Fruit fly (Drosophila melanogaster) whole organism, wandering third instar larva: ENCODE results near the gene CG11378.

Experiments
- Abd-B ChIP-seq: fragments of >200 bp; optimal IDR thresholded peaks from 2 replicates; lab custom pipeline; 2017; ENCODE audit warnings: missing biosample characterization, missing genetic modification characterization
- CG9705 ChIP-seq: fragments of 200-800 bp; sonication (Bioruptor generic); optimal IDR thresholded peaks from 2 replicates; lab custom pipeline; 2018; ENCODE audit warnings: missing biosample characterization, mild to moderate bottlenecking, missing genetic modification characterization
- CrebA ChIP-seq: fragments of 200-800 bp; sonication (Bioruptor generic); optimal IDR thresholded peaks from 2 replicates; lab custom pipeline; 2016; ENCODE audit warnings: missing biosample characterization, mild to moderate bottlenecking, missing genetic modification characterization, borderline replicate concordance
- Dif ChIP-seq: fragments of 200-275, 200-300 bp; sonication (Bioruptor generic); optimal IDR thresholded peaks from 2 replicates; lab custom pipeline; 2018; ENCODE audit warnings: missing biosample characterization, missing genetic modification characterization; ENCODE audit not compliant: partially characterized antibody
- GATAd ChIP-seq: sonication (Bioruptor generic); optimal IDR thresholded peaks from 2 replicates; lab custom pipeline; 2016; ENCODE audit warnings: missing biosample characterization, missing genetic modification characterization
- HLH106 ChIP-seq: fragments of 200-800 bp; optimal IDR thresholded peaks from 3 replicates; lab custom pipeline; 2019; ENCODE audit warnings: missing biosample characterization, mild to moderate bottlenecking, missing genetic modification characterization, moderate library complexity
- Hnf4 ChIP-seq: fragments of 200-800 bp; sonication (Bioruptor generic); optimal IDR thresholded peaks from 2 replicates; lab custom pipeline; 2016; ENCODE audit warnings: missing biosample characterization, mild to moderate bottlenecking, missing genetic modification characterization
- Hr78 ChIP-seq: fragments of >200 bp; optimal IDR thresholded peaks from 2 replicates; lab custom pipeline; 2017; ENCODE audit warnings: missing biosample characterization, missing genetic modification characterization
- Hr83 ChIP-seq: fragments of 200-300 bp; sonication (Bioruptor generic); optimal IDR thresholded peaks from 2 replicates; lab custom pipeline; 2016; ENCODE audit warnings: missing biosample characterization, mild to moderate bottlenecking, missing genetic modification characterization, moderate library complexity; ENCODE audit not compliant: poor library complexity, severe bottlenecking
- Mio ChIP-seq: sonication (Bioruptor generic); optimal IDR thresholded peaks from 2 replicates; lab custom pipeline; 2016; ENCODE audit warnings: missing biosample characterization, missing genetic modification characterization
- Myc ChIP-seq: fragments of >200 bp; optimal IDR thresholded peaks from 2 replicates; lab custom pipeline; 2017
- OdsH ChIP-seq: fragments of 200-800 bp; sonication (Bioruptor generic); optimal IDR thresholded peaks from 2 replicates; lab custom pipeline; 2016; ENCODE audit warnings: missing biosample characterization, mild to moderate bottlenecking, missing genetic modification characterization
- Rel ChIP-seq, 2 experiments: fragments of 200-800 bp; sonication (Bioruptor generic) in 1 of 2; optimal IDR thresholded peaks; 2 replicates in 1 of 2; 3 replicates in 1 of 2; lab custom pipeline; 2016 to 2019; ENCODE audit warnings: mild to moderate bottlenecking in 2 of 2, missing biosample characterization in 2 of 2, missing genetic modification characterization in 2 of 2, moderate library complexity in 1 of 2
- Sp1 ChIP-seq: fragments of 200-800 bp; sonication (Bioruptor generic); optimal IDR thresholded peaks from 3 replicates; lab custom pipeline; 2019; ENCODE audit warnings: missing biosample characterization, mild to moderate bottlenecking, missing genetic modification characterization, moderate library complexity
- Vsx2 ChIP-seq: fragments of 200-300, 225-300 bp; sonication (Bioruptor generic); optimal IDR thresholded peaks from 2 replicates; lab custom pipeline; 2018; ENCODE audit warnings: missing biosample characterization, missing genetic modification characterization; ENCODE audit not compliant: partially characterized antibody
- brk ChIP-seq: fragments of 200-800 bp; sonication (Bioruptor generic); optimal IDR thresholded peaks from 2 replicates; lab custom pipeline; 2016; ENCODE audit warnings: missing biosample characterization, mild to moderate bottlenecking, missing genetic modification characterization
- dl ChIP-seq, 2 experiments: fragments of 175-275, 200-275 bp in 1 of 2; fragments of 200-275 bp in 1 of 2; sonication (Bioruptor generic); optimal IDR thresholded peaks; lab custom pipeline; 2018; ENCODE audit warnings: mild to moderate bottlenecking in 2 of 2, missing biosample characterization in 2 of 2, missing genetic modification characterization in 2 of 2, moderate library complexity in 2 of 2; ENCODE audit not compliant: partially characterized antibody in 2 of 2, insufficient read depth in 1 of 2
- ey ChIP-seq: fragments of 200-800 bp; sonication (Bioruptor generic); optimal IDR thresholded peaks from 2 replicates; lab custom pipeline; 2016; ENCODE audit warnings: missing biosample characterization, missing genetic modification characterization
- fru ChIP-seq: fragments of 200-800 bp; sonication (Bioruptor generic); optimal IDR thresholded peaks from 3 replicates; lab custom pipeline; 2016; ENCODE audit warnings: missing biosample characterization, mild to moderate bottlenecking, missing genetic modification characterization
- h ChIP-seq: fragments of 200-800 bp; sonication (Bioruptor generic); optimal IDR thresholded peaks from 3 replicates; lab custom pipeline; 2016; ENCODE audit warnings: missing biosample characterization, mild to moderate bottlenecking, missing genetic modification characterization
- jim ChIP-seq: fragments of 175-275, 200-325 bp; sonication (Bioruptor generic); optimal IDR thresholded peaks from 2 replicates; lab custom pipeline; 2016; ENCODE audit warnings: missing biosample characterization, mild to moderate bottlenecking, missing genetic modification characterization
- lola ChIP-seq: fragments of >200 bp; optimal IDR thresholded peaks from 2 replicates; lab custom pipeline; 2017; ENCODE audit warnings: missing biosample characterization, missing genetic modification characterization
- pan ChIP-seq: fragments of >200 bp; optimal IDR thresholded peaks from 2 replicates; lab custom pipeline; 2017
- rgr ChIP-seq: fragments of 200-800 bp; sonication (Bioruptor generic); optimal IDR thresholded peaks from 3 replicates; lab custom pipeline; 2016; ENCODE audit warnings: missing biosample characterization, mild to moderate bottlenecking, missing genetic modification characterization
- sage ChIP-seq: fragments of 200-800 bp; sonication (Bioruptor generic); optimal IDR thresholded peaks from 2 replicates; lab custom pipeline; 2016; ENCODE audit warnings: missing biosample characterization, mild to moderate bottlenecking, missing genetic modification characterization
- sv ChIP-seq: fragments of 200-800 bp; sonication (Bioruptor generic); optimal IDR thresholded peaks from 3 replicates; lab custom pipeline; 2016; ENCODE audit warnings: missing biosample characterization, missing genetic modification characterization
- tai ChIP-seq: sonication (Bioruptor generic); optimal IDR thresholded peaks from 2 replicates; lab custom pipeline; 2016; ENCODE audit warnings: missing biosample characterization, missing genetic modification characterization
- usp ChIP-seq: fragments of >200 bp; optimal IDR thresholded peaks from 2 replicates; lab custom pipeline; 2017; ENCODE audit warnings: missing biosample characterization, missing genetic modification characterization

CG11378 gene

DNA sequence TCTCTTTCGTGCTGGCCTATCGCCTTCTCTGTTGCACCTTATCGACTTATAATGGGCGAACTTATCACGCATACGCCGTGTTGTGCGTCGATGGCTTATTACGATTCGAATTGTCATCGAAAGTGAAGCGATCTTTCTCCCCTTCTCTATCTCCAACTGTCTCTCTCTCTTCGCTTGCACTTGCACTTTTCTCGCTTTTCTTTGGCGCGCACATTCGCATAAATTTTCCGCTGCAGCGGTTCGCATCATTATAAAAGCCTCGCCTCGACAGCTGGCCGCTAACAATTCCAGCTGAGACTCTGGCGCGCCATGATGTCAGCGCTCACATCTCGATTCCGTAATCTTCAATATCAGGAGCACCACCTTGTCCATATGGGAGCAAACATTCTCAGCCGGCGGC, 28.6 kb downstream of the CG11378 start, which contains the start of gene CG14625:
Gene CG14625 (plus strand): TSS at position 301 of the 400 bp plus-strand sequence.
- TF ChIP-seq Rel (GFP tag; optimal IDR thresholded peaks at IDR 0.05; lab: Kevin White, UChicago) (no peak), Rel (tag; optimal IDR thresholded peaks at IDR 0.05; lab: Kevin White, UChicago) (no peak), Dif (GFP tag; lab: Kevin White, UChicago) (no peak), dl (GFP tag; optimal IDR thresholded peaks at IDR 0.05; lab: Kevin White, UChicago; ENCODE audit: insufficient read depth in 1 of 2, partially characterized antibody in 2 of 2) (no peak), ey (no peak), HLH106 (tag; lab: Kevin White, UChicago) (no peak), h (no peak), GATAd (GFP tag; lab: Kevin White, UChicago) (no peak), brk (GFP tag; lab: Kevin White, UChicago) (no peak), Myc (lab: Kevin White, UChicago) (no peak), Hnf4 (no peak), fru (GFP tag; lab: Kevin White, UChicago) (no peak), Mio (GFP tag; lab: Kevin White, UChicago) (no peak), usp (GFP tag; lab: Kevin White, UChicago) (no peak), pan (lab: Kevin White, UChicago) (no peak), OdsH (GFP tag; lab: Kevin White, UChicago) (no peak)

DNA sequence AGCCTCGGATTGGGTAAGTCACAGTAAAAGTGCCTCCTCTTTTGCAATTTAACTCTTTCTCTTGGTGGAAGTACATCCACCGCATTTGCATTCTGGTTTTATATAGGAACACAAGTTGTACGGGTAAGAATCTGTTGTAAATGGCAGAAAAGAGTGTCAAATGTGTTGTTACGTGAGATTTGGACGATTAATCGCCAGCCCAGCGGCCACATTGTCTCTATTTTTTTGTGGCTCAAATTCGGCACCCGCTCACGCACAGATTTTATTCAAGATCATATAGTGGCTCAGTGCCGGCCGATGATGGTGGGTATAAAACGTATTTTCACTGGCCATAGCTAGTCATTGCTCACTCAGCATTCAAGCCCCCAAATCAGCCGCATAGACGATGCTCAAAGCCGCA, 32.8 kb downstream of the CG11378 start, which contains the start of gene CG11381:
Gene CG11381 (plus strand): TSS at position 301 of the 400 bp plus-strand sequence.
- TF ChIP-seq Hr83 (GFP tag; lab: Kevin White, UChicago) (no peak), OdsH (GFP tag; lab: Kevin White, UChicago) (no peak), GATAd (GFP tag; lab: Kevin White, UChicago) (no peak)

DNA sequence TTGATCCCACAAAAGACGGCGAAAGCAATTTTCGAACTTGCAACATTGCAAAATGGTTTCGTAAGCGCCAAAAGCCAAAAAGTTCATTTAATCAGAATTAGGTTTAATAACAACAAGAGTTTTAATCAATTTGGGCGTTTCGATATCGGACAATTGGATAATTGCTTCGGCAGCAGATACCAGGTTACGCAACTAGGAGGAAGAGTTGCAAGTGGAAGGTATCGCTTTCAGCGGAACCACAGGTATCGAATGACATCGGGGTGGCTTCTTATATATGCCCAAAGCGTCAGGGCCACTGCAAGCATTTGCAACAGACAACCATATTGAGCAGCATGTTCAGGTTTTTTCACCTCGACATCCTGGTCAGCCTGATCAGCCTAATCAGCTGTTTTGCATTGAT, 35.8 kb downstream of the CG11378 start, which contains the start of gene CG14624:
Gene CG14624 (plus strand): TSS at position 301 of the 400 bp plus-strand sequence.
- TF ChIP-seq sv (GFP tag; lab: Kevin White, UChicago) (no peak), h (no peak), Abd-B (GFP tag; lab: Kevin White, UChicago) (no peak), CrebA (GFP tag; lab: Kevin White, UChicago) (no peak), lola (GFP tag; lab: Kevin White, UChicago) (no peak), rgr (no peak), sage (GFP tag; lab: Kevin White, UChicago) (no peak), CG9705 (GFP tag; lab: Kevin White, UChicago) (no peak), Hr78 (GFP tag; lab: Kevin White, UChicago) (no peak)

DNA sequence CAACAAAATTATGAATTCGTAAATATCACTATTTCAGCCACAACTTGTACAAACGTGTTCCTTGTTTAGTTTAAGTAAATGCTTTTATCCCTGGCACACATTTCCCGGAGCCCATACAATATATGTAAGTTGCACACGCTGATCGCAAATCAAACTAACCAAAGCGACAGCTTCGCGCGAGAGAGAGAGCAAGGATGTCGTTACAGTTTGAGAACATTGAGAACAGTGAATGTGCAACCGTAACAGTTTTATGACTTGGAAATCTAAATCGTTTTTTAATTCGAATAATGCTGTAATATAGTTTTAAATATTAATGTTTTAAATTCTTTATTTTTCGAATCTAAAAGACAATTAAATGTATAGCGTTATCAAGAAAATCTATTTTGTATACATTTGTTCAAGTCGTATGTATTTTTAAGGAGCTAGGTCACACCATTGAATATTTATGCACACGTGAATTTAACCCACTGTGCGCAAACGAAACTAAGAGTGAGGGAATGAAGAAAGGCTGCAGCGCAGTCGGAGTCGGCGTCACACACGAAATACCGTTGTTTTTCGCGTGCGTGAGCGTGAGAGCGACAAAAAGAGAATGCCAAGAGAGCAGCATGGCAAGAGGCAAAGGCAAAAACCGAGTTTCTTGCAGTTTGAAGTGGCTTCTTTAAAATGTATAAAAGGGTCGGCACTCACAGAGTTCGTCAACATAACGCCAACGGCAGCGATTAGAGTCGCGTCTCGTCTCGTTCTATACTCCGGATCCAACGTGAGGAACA, 38.8 kb downstream of the CG11378 start, which contains the start of gene CG11382:
Gene CG11382 (plus strand): TSS at position 720 of the 770 bp plus-strand sequence.
- TF ChIP-seq Sp1 (GFP tag; lab: Kevin White, UChicago) (no peak), fru (GFP tag; lab: Kevin White, UChicago) (peak; percentile 21)

DNA sequence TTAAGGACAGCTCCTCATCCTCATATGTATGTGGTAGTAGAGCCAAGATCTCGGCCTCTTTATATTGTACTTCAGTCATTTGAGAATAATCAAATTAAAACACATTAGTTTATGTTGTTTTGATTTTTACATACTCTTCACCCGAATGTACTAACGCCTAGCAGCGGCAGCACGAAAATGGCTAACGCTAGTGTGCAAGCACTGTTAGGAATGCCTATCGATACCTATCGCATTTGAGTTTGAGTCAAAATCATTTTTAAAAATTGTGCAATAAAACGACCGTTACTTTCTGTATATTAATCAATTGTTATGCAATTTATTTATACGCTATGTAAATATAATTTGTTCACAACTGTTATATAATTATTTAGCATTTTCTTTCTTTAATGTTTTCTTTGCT, 44.4 kb downstream of the CG11378 start, which contains the start of gene CG11398:
Gene CG11398 (minus strand): TSS at position 157 of the 400 bp plus-strand sequence.
- TF ChIP-seq usp (GFP tag; lab: Kevin White, UChicago) (no peak), Dif (GFP tag; lab: Kevin White, UChicago) (no peak), Vsx2 (GFP tag; lab: Kevin White, UChicago) (no peak), tai (GFP tag; lab: Kevin White, UChicago) (no peak), ey (no peak), rgr (no peak), jim (GFP tag; lab: Kevin White, UChicago) (no peak), Hr78 (GFP tag; lab: Kevin White, UChicago) (no peak)
